Fruit fly (Drosophila melanogaster) whole organism, embryonic: ENCODE results near the gene svp.

ENCODE experiments used
- CG10274 ChIP-seq: fragments of 200-800 bp; sonication (Bioruptor generic); optimal IDR thresholded peaks from 3 replicates; lab custom pipeline; 2017; ENCODE audit warnings: missing biosample characterization, mild to moderate bottlenecking, missing genetic modification characterization
- CG11456 ChIP-seq: fragments of 200-800 bp; sonication (Bioruptor generic); IDR thresholded peaks from 3 replicates; pipeline ENCODE4 v1.3.6; 2022; ENCODE audit warnings: missing biosample characterization, missing genetic modification characterization
- CG12391 ChIP-seq: fragments of 200-800 bp; sonication (Bioruptor generic); optimal IDR thresholded peaks from 3 replicates; lab custom pipeline; 2018; ENCODE audit warnings: missing biosample characterization, mild to moderate bottlenecking, missing genetic modification characterization, moderate library complexity
- CG14667 ChIP-seq: fragments of 200-800 bp; sonication (Bioruptor generic); IDR thresholded peaks from 2 replicates; pipeline ENCODE4 v1.3.6; 2022; ENCODE audit warnings: missing biosample characterization, missing genetic modification characterization
- CG14860 ChIP-seq: fragments of 200-800 bp; sonication (Bioruptor generic); IDR thresholded peaks from 3 replicates; pipeline ENCODE4 v1.3.6; 2022; ENCODE audit warnings: missing biosample characterization, missing genetic modification characterization; ENCODE audit not compliant: partially characterized antibody
- CG16779 ChIP-seq: fragments of 200-800 bp; sonication (Bioruptor generic); IDR thresholded peaks from 2 replicates; pipeline ENCODE4 v1.3.6; 2022; ENCODE audit warnings: missing biosample characterization, missing genetic modification characterization
- CG17385 ChIP-seq: fragments of 200-800 bp; sonication (Bioruptor generic); optimal IDR thresholded peaks from 3 replicates; lab custom pipeline; 2018; ENCODE audit warnings: missing biosample characterization, mild to moderate bottlenecking, missing genetic modification characterization
- CG18011 ChIP-seq: fragments of 200-800 bp; sonication (Bioruptor generic); optimal IDR thresholded peaks from 2 replicates; lab custom pipeline; 2017; ENCODE audit warnings: missing biosample characterization, missing genetic modification characterization, mild to moderate bottlenecking, moderate library complexity, missing genotype
- CG18764 ChIP-seq: fragments of 200-800 bp; sonication (Bioruptor generic); optimal IDR thresholded peaks from 3 replicates; lab custom pipeline; 2016; ENCODE audit warnings: missing biosample characterization, missing genetic modification characterization
- CG32772 ChIP-seq: fragments of 200-800 bp; sonication (Bioruptor generic); IDR thresholded peaks from 2 replicates; pipeline ENCODE4 v1.3.6; 2022; ENCODE audit warnings: missing biosample characterization, missing genetic modification characterization
- CG34422 ChIP-seq: fragments of 200-800 bp; sonication (Bioruptor generic); IDR thresholded peaks from 3 replicates; pipeline ENCODE4 v1.3.6; 2022; ENCODE audit warnings: missing biosample characterization, missing genetic modification characterization
- CG3995 ChIP-seq: fragments of 200-800 bp; sonication (Bioruptor generic); optimal IDR thresholded peaks from 3 replicates; lab custom pipeline; 2016; ENCODE audit warnings: missing biosample characterization, missing genetic modification characterization
- CG4707 ChIP-seq: fragments of 200-800 bp; sonication (Bioruptor generic); optimal IDR thresholded peaks from 2 replicates; lab custom pipeline; 2018; ENCODE audit warnings: missing biosample characterization, mild to moderate bottlenecking, missing genetic modification characterization, moderate library complexity
- CG7372 ChIP-seq: fragments of 200-800 bp; sonication (Bioruptor generic); IDR thresholded peaks from 2 replicates; pipeline ENCODE4 v1.3.6; 2022; ENCODE audit warnings: missing biosample characterization, missing genetic modification characterization
- Chrac-16 ChIP-seq: fragments of 200-800 bp; sonication (Bioruptor generic); optimal IDR thresholded peaks from 3 replicates; lab custom pipeline; 2016; ENCODE audit warnings: missing biosample characterization, missing genetic modification characterization
- Doc3 ChIP-seq: fragments of 200-800 bp; sonication (Bioruptor generic); IDR thresholded peaks from 3 replicates; pipeline ENCODE4 v1.3.6; 2022; ENCODE audit warnings: missing biosample characterization, missing genetic modification characterization; ENCODE audit not compliant: partially characterized antibody
- HmgD ChIP-seq: fragments of 200-800 bp; sonication (Bioruptor generic); optimal IDR thresholded peaks from 3 replicates; lab custom pipeline; 2016; ENCODE audit warnings: missing biosample characterization, missing genetic modification characterization
- Hr51 ChIP-seq, 2 experiments: fragments of 200-800 bp; sonication (Bioruptor generic); optimal IDR thresholded peaks; 2 replicates in 1 of 2; 3 replicates in 1 of 2; lab custom pipeline; 2016 to 2018; ENCODE audit warnings: missing biosample characterization in 2 of 2, missing genetic modification characterization in 2 of 2, mild to moderate bottlenecking in 1 of 2, moderate library complexity in 1 of 2
- Jarid2 ChIP-seq: fragments of 200-800 bp; sonication (Bioruptor generic); optimal IDR thresholded peaks from 3 replicates; lab custom pipeline; 2017; ENCODE audit warnings: mild to moderate bottlenecking, missing biosample characterization, missing genetic modification reagents, missing genetic modification characterization
- MBD-R2 ChIP-seq: fragments of 200-800 bp; sonication (Bioruptor generic); IDR thresholded peaks from 2 replicates; pipeline ENCODE4 v1.3.6; 2022; ENCODE audit warnings: missing biosample characterization, missing genetic modification characterization
- Neu2 ChIP-seq: fragments of 200-800 bp; sonication (Bioruptor generic); optimal IDR thresholded peaks from 3 replicates; lab custom pipeline; 2016; ENCODE audit warnings: missing biosample characterization, missing genetic modification characterization, borderline replicate concordance
- Oli ChIP-seq: fragments of 200-800 bp; sonication (Bioruptor generic); optimal IDR thresholded peaks from 2 replicates; lab custom pipeline; 2018; ENCODE audit warnings: missing biosample characterization, mild to moderate bottlenecking, missing genetic modification characterization, moderate library complexity
- Pdp1 ChIP-seq, 2 experiments: fragments of 200-800 bp; sonication (Bioruptor generic); optimal IDR thresholded peaks; 3 replicates each; lab custom pipeline; 2016; ENCODE audit warnings: missing biosample characterization in 2 of 2, missing genetic modification characterization in 2 of 2, mild to moderate bottlenecking in 1 of 2, moderate library complexity in 1 of 2
- Scr ChIP-seq: fragments of 200-800 bp; sonication (Bioruptor generic); IDR thresholded peaks from 2 replicates; pipeline ENCODE4 v1.3.6; 2022; ENCODE audit warnings: missing biosample characterization, missing genetic modification characterization; ENCODE audit not compliant: partially characterized antibody
- Sox102F ChIP-seq: fragments of 200-800 bp; sonication (Bioruptor generic); optimal IDR thresholded peaks from 2 replicates; lab custom pipeline; 2018; ENCODE audit warnings: missing biosample characterization, mild to moderate bottlenecking, missing genetic modification characterization, moderate library complexity
- Sry-β ChIP-seq: fragments of 200-800 bp; sonication (Bioruptor generic); optimal IDR thresholded peaks from 2 replicates; lab custom pipeline; 2018; ENCODE audit warnings: missing biosample characterization, mild to moderate bottlenecking, missing genetic modification characterization, moderate library complexity
- Sry-δ ChIP-seq: fragments of 200-800 bp; sonication (Bioruptor generic); optimal IDR thresholded peaks from 2 replicates; lab custom pipeline; 2016; ENCODE audit warnings: missing biosample characterization, missing genetic modification characterization
- TFAM ChIP-seq: fragments of 200-800 bp; sonication (Bioruptor generic); optimal IDR thresholded peaks from 2 replicates; lab custom pipeline; 2017; ENCODE audit warnings: missing biosample characterization, missing genetic modification characterization, inconsistent platforms
- Xrp1 ChIP-seq: fragments of 200-800 bp; sonication (Bioruptor generic); IDR thresholded peaks from 2 replicates; pipeline ENCODE4 v1.3.6; 2022; ENCODE audit warnings: missing biosample characterization, missing genetic modification characterization
- ash1 ChIP-seq: fragments of 200-800 bp; sonication (Bioruptor generic); optimal IDR thresholded peaks from 2 replicates; lab custom pipeline; 2018; ENCODE audit warnings: missing biosample characterization, mild to moderate bottlenecking, missing genetic modification characterization
- ato ChIP-seq: fragments of 200-800 bp; sonication (Bioruptor generic); IDR thresholded peaks from 2 replicates; pipeline ENCODE4 v1.3.6; 2022; ENCODE audit warnings: missing biosample characterization, missing genetic modification characterization; ENCODE audit not compliant: partially characterized antibody
- ci ChIP-seq: fragments of 200-800 bp; sonication (Bioruptor generic); IDR thresholded peaks from 3 replicates; pipeline ENCODE4 v1.3.6; 2022; ENCODE audit warnings: missing biosample characterization, missing genetic modification characterization
- dan ChIP-seq: fragments of 200-800 bp; sonication (Bioruptor generic); IDR thresholded peaks from 2 replicates; pipeline ENCODE4 v1.3.6; 2022; ENCODE audit warnings: missing biosample characterization, missing genetic modification characterization
- ems ChIP-seq: fragments of 200-800 bp; sonication (Bioruptor generic); optimal IDR thresholded peaks from 3 replicates; lab custom pipeline; 2016; ENCODE audit warnings: missing biosample characterization, missing genetic modification characterization
- gsb-n ChIP-seq: fragments of 200-800 bp; sonication (Bioruptor generic); optimal IDR thresholded peaks from 3 replicates; lab custom pipeline; 2018; ENCODE audit warnings: missing biosample characterization, mild to moderate bottlenecking, missing genetic modification characterization
- gt ChIP-seq: fragments of 200-800 bp; sonication (Bioruptor generic); IDR thresholded peaks from 2 replicates; pipeline ENCODE4 v1.3.6; 2022; ENCODE audit warnings: missing biosample characterization, missing genetic modification characterization
- nau ChIP-seq: fragments of 200-800 bp; sonication (Bioruptor generic); optimal IDR thresholded peaks from 3 replicates; lab custom pipeline; 2017; ENCODE audit warnings: missing biosample characterization, mild to moderate bottlenecking, missing genetic modification characterization, missing genetic modification reagents
- p53 ChIP-seq: fragments of 200-800 bp; sonication (Bioruptor generic); optimal IDR thresholded peaks from 2 replicates; lab custom pipeline; 2016; ENCODE audit warnings: missing biosample characterization, missing genetic modification characterization
- pfk ChIP-seq: fragments of 200-800 bp; sonication (Bioruptor generic); optimal IDR thresholded peaks from 2 replicates; lab custom pipeline; 2018; ENCODE audit warnings: missing biosample characterization, mild to moderate bottlenecking, missing genetic modification characterization, moderate library complexity
- phol ChIP-seq: fragments of 200-800 bp; sonication (Bioruptor generic); optimal IDR thresholded peaks from 3 replicates; lab custom pipeline; 2018; ENCODE audit warnings: missing biosample characterization, mild to moderate bottlenecking, missing genetic modification characterization, moderate library complexity
- pnt ChIP-seq: fragments of 200-800 bp; sonication (Bioruptor generic); optimal IDR thresholded peaks from 3 replicates; lab custom pipeline; 2016; ENCODE audit warnings: missing biosample characterization, missing genetic modification characterization
- row ChIP-seq: fragments of 200-800 bp; sonication (Bioruptor generic); IDR thresholded peaks from 3 replicates; pipeline ENCODE4 v1.3.6; 2022; ENCODE audit warnings: missing biosample characterization, missing genetic modification characterization
- salm ChIP-seq: fragments of 200-800 bp; sonication (Bioruptor generic); optimal IDR thresholded peaks from 2 replicates; lab custom pipeline; 2018; ENCODE audit warnings: missing biosample characterization, mild to moderate bottlenecking, missing genetic modification characterization
- sisA ChIP-seq: fragments of 200-800 bp; sonication (Bioruptor generic); IDR thresholded peaks from 2 replicates; pipeline ENCODE4 v1.3.6; 2022; ENCODE audit warnings: missing biosample characterization, missing genetic modification characterization
- sna ChIP-seq: fragments of 200-800 bp; sonication (Bioruptor generic); IDR thresholded peaks from 2 replicates; pipeline ENCODE4 v1.3.6; 2022; ENCODE audit warnings: missing biosample characterization, missing genetic modification characterization; ENCODE audit not compliant: partially characterized antibody
- sqz ChIP-seq: fragments of 200-800 bp; sonication (Bioruptor generic); optimal IDR thresholded peaks from 3 replicates; lab custom pipeline; 2018; ENCODE audit warnings: missing biosample characterization, mild to moderate bottlenecking, missing genetic modification characterization
- unc-4 ChIP-seq: fragments of 200-800 bp; sonication (Bioruptor generic); IDR thresholded peaks from 2 replicates; pipeline ENCODE4 v1.3.6; 2022; ENCODE audit warnings: missing biosample characterization, missing genetic modification characterization; ENCODE audit not compliant: partially characterized antibody
- unpg ChIP-seq: fragments of 200-800 bp; sonication (Bioruptor generic); optimal IDR thresholded peaks from 3 replicates; lab custom pipeline; 2018; ENCODE audit warnings: missing biosample characterization, mild to moderate bottlenecking, missing genetic modification characterization, moderate library complexity
- z ChIP-seq: fragments of 200-800 bp; sonication (Bioruptor generic); IDR thresholded peaks from 3 replicates; pipeline ENCODE4 v1.3.6; 2022; ENCODE audit warnings: missing biosample characterization, missing genetic modification characterization
- zf30C ChIP-seq: fragments of 200-800 bp; sonication (Bioruptor generic); optimal IDR thresholded peaks from 3 replicates; lab custom pipeline; 2018; ENCODE audit warnings: missing biosample characterization, mild to moderate bottlenecking, missing genetic modification characterization

Gene svp

DNA sequence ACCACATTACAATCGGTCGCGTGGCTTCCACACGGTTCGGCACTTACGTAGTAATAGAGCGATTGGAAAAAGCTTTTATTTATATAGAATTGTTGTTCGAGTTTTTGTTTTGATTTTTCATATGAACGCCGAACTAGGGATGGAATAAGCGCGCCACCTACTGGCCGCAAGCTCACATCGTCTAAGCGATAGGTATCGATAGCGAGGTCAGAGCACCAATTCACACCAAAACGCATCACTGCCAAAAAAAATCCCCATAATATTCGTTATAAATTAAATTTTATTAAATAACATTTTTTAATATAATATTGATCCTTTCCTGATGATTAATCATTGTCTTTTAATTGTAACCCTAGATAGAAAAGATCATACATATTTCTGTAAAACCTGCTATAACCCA is 92.0 kb downstream of the svp start, which contains the start of gene CG10038 (continued):
- TF ChIP-seq CG32772 (GFP tag; lab: Robert Waterston, UW) (no peak), ato (GFP tag; lab: Robert Waterston, UW) (peak; percentile 87), row (peak; percentile 86), CG11456 (GFP tag; lab: Robert Waterston, UW) (peak; percentile 72), CG12391 (tag; lab: Kevin White, UChicago) (peak; percentile 46), ci (0 out of 3 replicates have a peak, but pooled peaks have one; percentile 23), CG4707 (GFP tag; lab: Kevin White, UChicago) (no peak), phol (tag; lab: Kevin White, UChicago) (peak; percentile 53), ems (GFP tag; lab: Kevin White, UChicago) (no peak), CG10274 (GFP tag; lab: Kevin White, UChicago) (no peak), unc-4 (GFP tag; lab: Robert Waterston, UW) (peak; percentile 94), pnt (no peak), Scr (GFP tag; lab: Robert Waterston, UW) (peak; percentile 93), sisA (GFP tag; lab: Robert Waterston, UW) (no peak; the same call in 1 of the 2 replicates), gt (GFP tag; lab: Robert Waterston, UW) (no peak), dan (no peak), CG14860 (GFP tag; lab: Robert Waterston, UW) (peak; percentile 80), Pdp1 (GFP tag; optimal IDR thresholded peaks at IDR 0.05; lab: Kevin White, UChicago) (peak in 1 of 2 experiments; percentile 15), CG7372 (GFP tag; lab: Robert Waterston, UW) (no peak), zf30C (GFP tag; lab: Kevin White, UChicago) (peak; percentile 24), CG18011 (GFP tag; lab: Kevin White, UChicago) (peak; percentile 11), salm (tag; lab: Kevin White, UChicago) (no peak), TFAM (no peak), HmgD (GFP tag; lab: Kevin White, UChicago) (no peak), ash1 (GFP tag; lab: Kevin White, UChicago) (no peak), Chrac-16 (GFP tag; lab: Kevin White, UChicago) (peak; percentile 16), CG3995 (GFP tag; lab: Kevin White, UChicago) (peak; percentile 22), nau (no peak), Sry-β (GFP tag; lab: Kevin White, UChicago) (peak; percentile 59), sna (peak; percentile 89), Jarid2 (GFP tag; lab: Kevin White, UChicago) (peak; percentile 14), CG18764 (GFP tag; lab: Kevin White, UChicago) (peak; percentile 13), pfk (GFP tag; lab: Kevin White, UChicago) (no peak), gsb-n (no peak), Oli (no peak), unpg (GFP tag; lab: Kevin White, UChicago) (peak; percentile 15), CG17385 (GFP tag; lab: Kevin White, UChicago) (no peak), CG16779 (GFP tag; lab: Robert Waterston, UW) (no peak), Sox102F (peak; percentile 20), CG14667 (GFP tag; lab: Robert Waterston, UW) (no peak), Hr51 (GFP tag; optimal IDR thresholded peaks at IDR 0.05; lab: Kevin White, UChicago) (peak; percentile 43 to 53), Doc3 (GFP tag; lab: Robert Waterston, UW) (peak; percentile 91), CG34422 (GFP tag; lab: Robert Waterston, UW) (peak; percentile 60; the same call in 2 of the 3 replicates), z (GFP tag; lab: Robert Waterston, UW) (no peak), Sry-δ (GFP tag; lab: Kevin White, UChicago) (peak; percentile 95), MBD-R2 (peak; percentile 100), sqz (peak; percentile 28), Xrp1 (GFP tag; lab: Robert Waterston, UW) (peak; percentile 28; the same call in 1 of the 2 replicates), Neu2 (GFP tag; lab: Kevin White, UChicago) (no peak), p53 (no peak)
